Fruit fly (Drosophila melanogaster) whole organism, adult: ENCODE measurements around the gene CG32240.

Experiments used
- CG11617 ChIP-seq: fragments of 200-800 bp; sonication (Bioruptor generic); optimal IDR thresholded peaks from 2 replicates; lab custom pipeline; 2017; ENCODE audit warnings: mild to moderate bottlenecking, missing biosample characterization, missing genetic modification reagents, missing genetic modification characterization
- CG1620 ChIP-seq: fragments of 200-800 bp; sonication (Bioruptor generic); optimal IDR thresholded peaks from 2 replicates; lab custom pipeline; 2016; ENCODE audit warnings: missing biosample characterization, missing genetic modification characterization
- Crg-1 ChIP-seq: fragments of 200-800 bp; sonication (Bioruptor generic); optimal IDR thresholded peaks from 2 replicates; lab custom pipeline; 2016; ENCODE audit warnings: missing biosample characterization, missing genetic modification characterization
- bab1 ChIP-seq: fragments of 200-800 bp; sonication (Bioruptor generic); optimal IDR thresholded peaks from 3 replicates; lab custom pipeline; 2019; ENCODE audit warnings: missing biosample characterization, mild to moderate bottlenecking, missing genetic modification characterization, moderate library complexity
- pad ChIP-seq: fragments of 200-800 bp; sonication (Bioruptor generic); optimal IDR thresholded peaks from 3 replicates; lab custom pipeline; 2017; ENCODE audit warnings: missing biosample characterization, missing genetic modification characterization, mild to moderate bottlenecking, moderate library complexity, missing genetic modification reagents

dm6 chr3L:4407743-4408142 is 26.3 kb upstream of the CG32240 start:
- TF ChIP-seq CG1620 = no peak
- TF ChIP-seq pad (GFP tag; lab: Kevin White, UChicago) = no peak
- no peak for TF ChIP-seq CG11617 (GFP tag; lab: Kevin White, UChicago)
- TF ChIP-seq bab1 (GFP tag; lab: Kevin White, UChicago) = no peak
- no peak for TF ChIP-seq Crg-1 (GFP tag; lab: Kevin White, UChicago)
